Fruit fly (Drosophila melanogaster) whole organism, embryonic: Measurements from ENCODE around the gene CG9338.
A peak's percentile ranks its signal among the peaks of the same experiment; 100 is the strongest.

Source experiments
- Atf3 ChIP-seq: fragments of 200-800 bp; sonication (Bioruptor generic); optimal IDR thresholded peaks from 3 replicates; lab custom pipeline; 2016; ENCODE audit warnings: missing biosample characterization, missing genetic modification characterization
- CG10321 ChIP-seq: fragments of 200-800 bp; sonication (Bioruptor generic); IDR thresholded peaks from 2 replicates; pipeline ENCODE4 v1.3.6; 2022; ENCODE audit warnings: missing biosample characterization, missing genetic modification characterization
- CG10543 ChIP-seq: fragments of 200-800 bp; sonication (Bioruptor generic); optimal IDR thresholded peaks from 3 replicates; lab custom pipeline; 2017; ENCODE audit warnings: missing biosample characterization, mild to moderate bottlenecking, missing genetic modification characterization, moderate library complexity
- CG10565 ChIP-seq: fragments of 200-800 bp; sonication (Bioruptor generic); optimal IDR thresholded peaks from 3 replicates; lab custom pipeline; 2016; ENCODE audit warnings: missing biosample characterization, mild to moderate bottlenecking, missing genetic modification characterization
- CG11398 ChIP-seq: fragments of 200-800 bp; sonication (Bioruptor generic); optimal IDR thresholded peaks from 2 replicates; lab custom pipeline; 2016; ENCODE audit warnings: missing biosample characterization, missing genetic modification characterization
- CG11723 ChIP-seq: fragments of 200-800 bp; sonication (Bioruptor generic); optimal IDR thresholded peaks from 2 replicates; lab custom pipeline; 2017; ENCODE audit warnings: missing biosample characterization, mild to moderate bottlenecking, missing genetic modification characterization
- CG14441 ChIP-seq: fragments of 200-800 bp; sonication (Bioruptor generic); IDR thresholded peaks from 2 replicates; pipeline ENCODE4 v1.3.6; 2022; ENCODE audit warnings: missing biosample characterization, missing genetic modification characterization
- CG14710 ChIP-seq: fragments of 200-800 bp; sonication (Bioruptor generic); optimal IDR thresholded peaks from 3 replicates; lab custom pipeline; 2019; ENCODE audit warnings: missing biosample characterization, mild to moderate bottlenecking, missing genetic modification characterization, moderate library complexity
- CG15073 ChIP-seq: fragments of 200-800 bp; sonication (Bioruptor generic); optimal IDR thresholded peaks from 2 replicates; lab custom pipeline; 2016; ENCODE audit warnings: missing biosample characterization, missing genetic modification characterization
- CG1529 ChIP-seq: fragments of 200-800 bp; sonication (Bioruptor generic); optimal IDR thresholded peaks from 3 replicates; lab custom pipeline; 2018; ENCODE audit warnings: missing biosample characterization, missing genetic modification characterization
- CG15601 ChIP-seq: fragments of 200-800 bp; sonication (Bioruptor generic); optimal IDR thresholded peaks from 3 replicates; lab custom pipeline; 2019; ENCODE audit warnings: missing biosample characterization, mild to moderate bottlenecking, missing genetic modification characterization, moderate library complexity
- CG16779 ChIP-seq: fragments of 200-800 bp; sonication (Bioruptor generic); IDR thresholded peaks from 2 replicates; pipeline ENCODE4 v1.3.6; 2022; ENCODE audit warnings: missing biosample characterization, missing genetic modification characterization
- CG17328 ChIP-seq: fragments of 200-800 bp; sonication (Bioruptor generic); IDR thresholded peaks from 2 replicates; pipeline ENCODE4 v1.3.6; 2022; ENCODE audit warnings: missing biosample characterization, missing genetic modification characterization
- CG17612 ChIP-seq: fragments of 200-800 bp; sonication (Bioruptor generic); IDR thresholded peaks from 2 replicates; pipeline ENCODE4 v1.3.6; 2022; ENCODE audit warnings: missing biosample characterization, missing genetic modification characterization
- CG17802 ChIP-seq: fragments of 200-800 bp; sonication (Bioruptor generic); optimal IDR thresholded peaks from 2 replicates; lab custom pipeline; 2018; ENCODE audit warnings: missing biosample characterization, mild to moderate bottlenecking, missing genetic modification characterization, moderate library complexity
- CG17829 ChIP-seq: fragments of 200-800 bp; optimal IDR thresholded peaks from 2 replicates; lab custom pipeline; 2019; ENCODE audit warnings: missing biosample characterization, mild to moderate bottlenecking, missing genetic modification characterization, moderate library complexity
- CG2889 ChIP-seq: fragments of 200-800 bp; sonication (Bioruptor generic); IDR thresholded peaks from 3 replicates; pipeline ENCODE4 v1.3.6; 2022; ENCODE audit warnings: missing biosample characterization, missing genetic modification characterization
- CG33557 ChIP-seq: fragments of 200-800 bp; sonication (Bioruptor generic); optimal IDR thresholded peaks from 2 replicates; lab custom pipeline; 2019; ENCODE audit warnings: missing biosample characterization, mild to moderate bottlenecking, missing genetic modification characterization, moderate library complexity
- CG4707 ChIP-seq: fragments of 200-800 bp; sonication (Bioruptor generic); optimal IDR thresholded peaks from 2 replicates; lab custom pipeline; 2018; ENCODE audit warnings: missing biosample characterization, mild to moderate bottlenecking, missing genetic modification characterization, moderate library complexity
- CG6254 ChIP-seq: fragments of 200-800 bp; sonication (Bioruptor generic); optimal IDR thresholded peaks from 3 replicates; lab custom pipeline; 2017; ENCODE audit warnings: mild to moderate bottlenecking, missing biosample characterization, missing genetic modification reagents, missing genetic modification characterization
- CG6654 ChIP-seq: fragments of 200-800 bp; sonication (Bioruptor generic); optimal IDR thresholded peaks from 2 replicates; lab custom pipeline; 2017; ENCODE audit warnings: missing biosample characterization, mild to moderate bottlenecking, missing genetic modification characterization
- CG8944 ChIP-seq: fragments of 200-800 bp; sonication (Bioruptor generic); optimal IDR thresholded peaks from 3 replicates; lab custom pipeline; 2016; ENCODE audit warnings: missing biosample characterization, missing genetic modification characterization
- CG9215 ChIP-seq: fragments of 200-800 bp; sonication (Bioruptor generic); IDR thresholded peaks from 2 replicates; pipeline ENCODE4 v1.3.6; 2022; ENCODE audit warnings: missing biosample characterization, missing genetic modification characterization
- CG9727 ChIP-seq: fragments of 200-800 bp; sonication (Bioruptor generic); optimal IDR thresholded peaks from 3 replicates; lab custom pipeline; 2017; ENCODE audit warnings: missing biosample characterization, mild to moderate bottlenecking, missing genetic modification characterization
- D19B ChIP-seq: fragments of 200-800 bp; sonication (Bioruptor generic); optimal IDR thresholded peaks from 2 replicates; lab custom pipeline; 2017; ENCODE audit warnings: missing biosample characterization, mild to moderate bottlenecking, missing genetic modification characterization
- Dad ChIP-seq: fragments of 200-800 bp; sonication (Bioruptor generic); optimal IDR thresholded peaks from 3 replicates; lab custom pipeline; 2016; ENCODE audit warnings: missing biosample characterization, missing genetic modification characterization
- Dbx ChIP-seq: fragments of 200-800 bp; sonication (Bioruptor generic); IDR thresholded peaks from 3 replicates; pipeline ENCODE4 v1.3.6; 2022; ENCODE audit warnings: missing biosample characterization, missing genetic modification characterization
- Dll ChIP-seq: fragments of 200-800 bp; sonication (Bioruptor generic); IDR thresholded peaks from 4 replicates; pipeline ENCODE4 v1.3.6; 2022; ENCODE audit warnings: missing biosample characterization, missing genetic modification characterization; ENCODE audit not compliant: partially characterized antibody
- Fer2 ChIP-seq: fragments of 200-800 bp; sonication (Bioruptor generic); optimal IDR thresholded peaks from 2 replicates; lab custom pipeline; 2018; ENCODE audit warnings: missing biosample characterization, mild to moderate bottlenecking, missing genetic modification characterization, moderate library complexity
- Fer3 ChIP-seq: fragments of 200-800 bp; sonication (Bioruptor generic); optimal IDR thresholded peaks from 2 replicates; lab custom pipeline; 2018; ENCODE audit warnings: missing biosample characterization, mild to moderate bottlenecking, missing genetic modification characterization, moderate library complexity
- GATAe ChIP-seq: fragments of 200-800 bp; sonication (Bioruptor generic); conservative IDR thresholded peaks from 2 replicates; pipeline ENCODE4 v1.3.6; 2022; ENCODE audit warnings: missing biosample characterization, missing genetic modification characterization
- Gsc ChIP-seq: fragments of 200-800 bp; sonication (Bioruptor generic); IDR thresholded peaks from 2 replicates; pipeline ENCODE4 v1.3.6; 2022; ENCODE audit warnings: missing biosample characterization, missing genetic modification characterization
- Lpt ChIP-seq: fragments of >200 bp; optimal IDR thresholded peaks from 2 replicates; lab custom pipeline; 2018; ENCODE audit warnings: missing biosample characterization, missing genetic modification characterization
- MTF-1 ChIP-seq: fragments of 200-800 bp; sonication (Bioruptor generic); optimal IDR thresholded peaks from 2 replicates; lab custom pipeline; 2018; ENCODE audit warnings: missing biosample characterization, mild to moderate bottlenecking, missing genetic modification characterization, borderline replicate concordance
- Med ChIP-seq: fragments of 200-800 bp; sonication (Bioruptor generic); peaks from one replicate; lab custom pipeline; 2016; ENCODE audit warnings: missing biosample characterization, missing genetic modification characterization, mild to moderate bottlenecking, inconsistent platforms, moderate library complexity
- Mes4 ChIP-seq: fragments of 200-800 bp; sonication (Bioruptor generic); optimal IDR thresholded peaks from 2 replicates; lab custom pipeline; 2016; ENCODE audit warnings: missing biosample characterization, missing genetic modification characterization
- NfI ChIP-seq: fragments of 200-800 bp; sonication (Bioruptor generic); optimal IDR thresholded peaks from 3 replicates; lab custom pipeline; 2018; ENCODE audit warnings: missing biosample characterization, mild to moderate bottlenecking, missing genetic modification characterization, moderate library complexity
- Vsx1 ChIP-seq: fragments of 200-800 bp; sonication (Bioruptor generic); optimal IDR thresholded peaks from 2 replicates; lab custom pipeline; 2017; ENCODE audit warnings: missing biosample characterization, mild to moderate bottlenecking, missing genetic modification characterization, missing genetic modification reagents
- ase ChIP-seq: fragments of 200-800 bp; sonication (Bioruptor generic); IDR thresholded peaks from 3 replicates; pipeline ENCODE4 v1.3.6; 2022; ENCODE audit warnings: missing biosample characterization, missing genetic modification characterization
- bbx ChIP-seq: fragments of 200-800 bp; sonication (Bioruptor generic); IDR thresholded peaks from 2 replicates; pipeline ENCODE4 v1.3.6; 2022; ENCODE audit warnings: missing biosample characterization, missing genetic modification characterization; ENCODE audit not compliant: partially characterized antibody
- bowl ChIP-seq: fragments of 200-800 bp; sonication (Bioruptor generic); IDR thresholded peaks from 2 replicates; pipeline ENCODE4 v1.3.6; 2022; ENCODE audit warnings: missing biosample characterization, missing genetic modification characterization
- bsh ChIP-seq, 2 experiments: fragments of 200-800 bp; sonication (Bioruptor generic); optimal IDR thresholded peaks; 2 replicates each; lab custom pipeline; 2017 to 2018; ENCODE audit warnings: mild to moderate bottlenecking in 2 of 2, missing biosample characterization in 2 of 2, missing genetic modification characterization in 2 of 2, moderate library complexity in 1 of 2
- chinmo ChIP-seq: fragments of 200-800 bp; sonication (Bioruptor generic); IDR thresholded peaks from 4 replicates; pipeline ENCODE4 v1.3.6; 2022; ENCODE audit warnings: missing biosample characterization, missing genetic modification characterization; ENCODE audit not compliant: partially characterized antibody
- corto ChIP-seq: fragments of 200-800 bp; sonication (Bioruptor generic); optimal IDR thresholded peaks from 2 replicates; lab custom pipeline; 2016; ENCODE audit warnings: missing biosample characterization, mild to moderate bottlenecking, missing genetic modification characterization, moderate library complexity
- cwo ChIP-seq: fragments of 200-800 bp; sonication (Bioruptor generic); optimal IDR thresholded peaks from 3 replicates; lab custom pipeline; 2017; ENCODE audit warnings: missing biosample characterization, missing genetic modification characterization, mild to moderate bottlenecking, moderate library complexity, missing genetic modification reagents
- ham ChIP-seq: fragments of 200-800 bp; sonication (Bioruptor generic); IDR thresholded peaks from 2 replicates; pipeline ENCODE4 v1.3.6; 2022; ENCODE audit warnings: missing biosample characterization, missing genetic modification characterization
- her ChIP-seq: fragments of 200-800 bp; sonication (Bioruptor generic); optimal IDR thresholded peaks from 2 replicates; lab custom pipeline; 2016; ENCODE audit warnings: missing biosample characterization, missing genetic modification characterization
- lbe ChIP-seq: fragments of 200-800 bp; sonication (Bioruptor generic); optimal IDR thresholded peaks from 2 replicates; lab custom pipeline; 2016; ENCODE audit warnings: missing biosample characterization, mild to moderate bottlenecking, missing genetic modification characterization
- maf-S ChIP-seq: fragments of 200-800 bp; sonication (Bioruptor generic); optimal IDR thresholded peaks from 2 replicates; lab custom pipeline; 2016; ENCODE audit warnings: missing biosample characterization, missing genetic modification characterization
- otp ChIP-seq: fragments of 200-800 bp; sonication (Bioruptor generic); IDR thresholded peaks from 3 replicates; pipeline ENCODE4, ENCODE4 v1.3.6; 2022; ENCODE audit warnings: missing biosample characterization, missing genetic modification characterization
- pfk ChIP-seq: fragments of 200-800 bp; sonication (Bioruptor generic); optimal IDR thresholded peaks from 2 replicates; lab custom pipeline; 2018; ENCODE audit warnings: missing biosample characterization, mild to moderate bottlenecking, missing genetic modification characterization, moderate library complexity

CG9338 gene

DNA sequence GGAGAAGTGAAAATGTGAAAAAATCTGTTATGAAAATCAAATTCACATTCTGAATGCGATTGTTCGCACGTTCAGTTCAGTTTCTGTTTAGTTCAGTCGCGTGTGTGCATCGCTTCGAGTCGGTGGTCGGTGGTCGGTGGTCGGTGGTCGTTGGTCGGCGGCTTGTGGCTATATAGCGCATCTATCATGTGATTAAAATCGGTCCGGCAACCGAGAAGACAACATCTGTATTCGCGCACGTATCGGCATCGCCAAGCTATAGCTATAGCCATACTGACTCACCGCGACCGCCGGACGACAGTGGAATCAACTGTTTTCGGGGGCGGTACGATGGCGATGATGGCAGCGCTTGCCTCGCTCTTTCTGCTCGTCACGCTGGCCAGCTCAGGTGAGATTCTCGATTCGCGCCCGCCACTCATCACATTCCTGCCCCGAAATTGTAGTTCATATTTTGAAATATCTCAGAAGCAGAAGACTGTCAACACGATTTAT is 4.8 kb downstream of the CG9338 start, which contains the start of gene CG14401 (continued):
- TF ChIP-seq CG11723 (no peak), her (GFP tag; lab: Kevin White, UChicago) (no peak), D19B (GFP tag; lab: Kevin White, UChicago) (no peak), otp (GFP tag; lab: Robert Waterston, UW) (no peak), lbe (GFP tag; lab: Kevin White, UChicago) (no peak), Med (GFP tag; lab: Kevin White, UChicago) (peak; percentile 66), cwo (GFP tag; lab: Kevin White, UChicago) (peak; percentile 41), ham (no peak), CG10565 (GFP tag; lab: Kevin White, UChicago) (no peak), Fer3 (tag; lab: Kevin White, UChicago) (no peak), Dad (GFP tag; lab: Kevin White, UChicago) (no peak), CG33557 (GFP tag; lab: Kevin White, UChicago) (no peak), CG10321 (GFP tag; lab: Robert Waterston, UW) (no peak), Gsc (GFP tag; lab: Robert Waterston, UW) (no peak), CG17802 (tag; lab: Kevin White, UChicago) (no peak), CG1529 (no peak), CG15601 (no peak), CG8944 (GFP tag; lab: Kevin White, UChicago) (no peak), CG17829 (tag; lab: Kevin White, UChicago) (no peak), CG14441 (GFP tag; lab: Robert Waterston, UW) (0 out of 2 replicates have a peak, but pooled peaks have one; percentile 25), corto (no peak), CG17328 (GFP tag; lab: Robert Waterston, UW) (no peak), Mes4 (GFP tag; lab: Kevin White, UChicago) (no peak), CG4707 (GFP tag; lab: Kevin White, UChicago) (no peak), Vsx1 (no peak), Atf3 (no peak), CG11398 (GFP tag; lab: Kevin White, UChicago) (no peak), CG15073 (GFP tag; lab: Kevin White, UChicago) (no peak), CG9727 (no peak), NfI (GFP tag; lab: Kevin White, UChicago) (no peak), Fer2 (tag; lab: Kevin White, UChicago) (no peak), GATAe (GFP tag; lab: Robert Waterston, UW) (no peak), CG6654 (GFP tag; lab: Kevin White, UChicago) (no peak), MTF-1 (GFP tag; lab: Kevin White, UChicago) (no peak), CG17612 (GFP tag; lab: Robert Waterston, UW) (no peak), Lpt (GFP tag; lab: Kevin White, UChicago) (no peak), CG14710 (tag; lab: Kevin White, UChicago) (no peak), maf-S (GFP tag; lab: Kevin White, UChicago) (no peak), CG9215 (no peak), CG10543 (GFP tag; lab: Kevin White, UChicago) (peak; percentile 72), pfk (GFP tag; lab: Kevin White, UChicago) (no peak), bowl (no peak), Dll (GFP tag; lab: Robert Waterston, UW) (no peak), ase (GFP tag; lab: Robert Waterston, UW) (no peak), CG2889 (no peak), Dbx (0 out of 3 replicates have a peak, but pooled peaks have one; percentile 42), CG16779 (GFP tag; lab: Robert Waterston, UW) (0 out of 2 replicates have a peak, but pooled peaks have one; percentile 55), chinmo (GFP tag; lab: Robert Waterston, UW) (0 out of 4 replicates have a peak, but pooled peaks have one; percentile 64), bbx (GFP tag; lab: Robert Waterston, UW) (no peak), bsh (GFP tag; optimal IDR thresholded peaks at IDR 0.05; lab: Kevin White, UChicago) (no peak), CG6254 (GFP tag; lab: Kevin White, UChicago) (no peak)
